Fruit fly (Drosophila melanogaster) whole organism, pupa: Measurements from ENCODE around the gene Scm.

Experiments used
- CG10348 ChIP-seq: fragments of 200-800 bp; sonication (Bioruptor generic); IDR thresholded peaks from 2 replicates; pipeline ENCODE4 v1.3.6; 2022; ENCODE audit warnings: missing biosample characterization, missing genetic modification characterization
- CG12605 ChIP-seq: fragments of 200-800 bp; sonication (Bioruptor generic); IDR thresholded peaks from 2 replicates; pipeline ENCODE4 v1.3.6; 2022; ENCODE audit warnings: missing biosample characterization, missing genetic modification characterization
- CG13204 ChIP-seq: fragments of 200-800 bp; sonication (Bioruptor generic); optimal IDR thresholded peaks from 2 replicates; lab custom pipeline; 2018; ENCODE audit warnings: missing biosample characterization, mild to moderate bottlenecking, missing genetic modification characterization, moderate library complexity
- CG14655 ChIP-seq: fragments of 200-800 bp; sonication (Bioruptor generic); optimal IDR thresholded peaks from 3 replicates; lab custom pipeline; 2017; ENCODE audit warnings: mild to moderate bottlenecking, missing biosample characterization, missing genetic modification reagents, missing genetic modification characterization
- CG15710 ChIP-seq: fragments of 200-800 bp; sonication (Bioruptor generic); optimal IDR thresholded peaks from 2 replicates; lab custom pipeline; 2018; ENCODE audit warnings: missing biosample characterization, mild to moderate bottlenecking, missing genetic modification characterization, moderate library complexity
- CG17806 ChIP-seq: fragments of 200-800 bp; sonication (Bioruptor generic); optimal IDR thresholded peaks from 2 replicates; lab custom pipeline; 2018; ENCODE audit warnings: missing biosample characterization, mild to moderate bottlenecking, missing genetic modification characterization, moderate library complexity
- CG32121 ChIP-seq: fragments of 200-800 bp; sonication (Bioruptor generic); IDR thresholded peaks from 2 replicates; pipeline ENCODE4 v1.3.6; 2022; ENCODE audit warnings: missing biosample characterization, missing genetic modification characterization
- CG34367 ChIP-seq: fragments of 200-800 bp; sonication (Bioruptor generic); optimal IDR thresholded peaks from 2 replicates; lab custom pipeline; 2018; ENCODE audit warnings: missing biosample characterization, mild to moderate bottlenecking, missing genetic modification characterization
- CG4496 ChIP-seq: fragments of 200-800 bp; sonication (Bioruptor generic); IDR thresholded peaks from 3 replicates; pipeline ENCODE4 v1.3.6; 2022; ENCODE audit warnings: missing biosample characterization, missing genetic modification characterization
- CG8159 ChIP-seq: fragments of 200-800 bp; sonication (Bioruptor generic); optimal IDR thresholded peaks from 3 replicates; lab custom pipeline; 2018; ENCODE audit warnings: missing biosample characterization, mild to moderate bottlenecking, missing genetic modification characterization, moderate library complexity
- CG8301 ChIP-seq: fragments of 200-800 bp; sonication (Bioruptor generic); optimal IDR thresholded peaks from 2 replicates; lab custom pipeline; 2018; ENCODE audit warnings: missing biosample characterization, mild to moderate bottlenecking, missing genetic modification characterization
- CG9948 ChIP-seq: fragments of 200-800 bp; sonication (Bioruptor generic); optimal IDR thresholded peaks from 2 replicates; lab custom pipeline; 2018; ENCODE audit warnings: missing biosample characterization, mild to moderate bottlenecking, missing genetic modification characterization, moderate library complexity
- D1 ChIP-seq: fragments of 200-800 bp; sonication (Bioruptor generic); optimal IDR thresholded peaks from 2 replicates; lab custom pipeline; 2018; ENCODE audit warnings: missing biosample characterization, mild to moderate bottlenecking, missing genetic modification characterization, moderate library complexity
- EcR ChIP-seq: fragments of 200-800 bp; sonication (Bioruptor generic); optimal IDR thresholded peaks from 3 replicates; lab custom pipeline; 2019; ENCODE audit warnings: missing biosample characterization, missing genetic modification characterization, mild to moderate bottlenecking, moderate library complexity, missing genetic modification reagents
- Ets98B ChIP-seq: fragments of 200-800 bp; sonication (Bioruptor generic); IDR thresholded peaks from 2 replicates; pipeline ENCODE4 v1.3.6; 2022; ENCODE audit warnings: missing biosample characterization, missing genetic modification characterization
- Pif1A ChIP-seq: fragments of 200-800 bp; sonication (Bioruptor generic); optimal IDR thresholded peaks from 3 replicates; lab custom pipeline; 2016; ENCODE audit warnings: missing biosample characterization, missing genetic modification characterization
- Pif1B ChIP-seq: fragments of 200-800 bp; sonication (Bioruptor generic); optimal IDR thresholded peaks from 3 replicates; lab custom pipeline; 2016; ENCODE audit warnings: missing biosample characterization, missing genetic modification characterization
- Snoo ChIP-seq: fragments of 200-800 bp; sonication (Bioruptor generic); optimal IDR thresholded peaks from 3 replicates; lab custom pipeline; 2017; ENCODE audit warnings: missing biosample characterization, mild to moderate bottlenecking, missing genetic modification characterization, inconsistent platforms
- fd96Ca ChIP-seq: fragments of 200-800 bp; sonication (Bioruptor generic); IDR thresholded peaks from 3 replicates; pipeline ENCODE4 v1.3.6; 2022; ENCODE audit warnings: missing biosample characterization, missing genetic modification characterization
- gl ChIP-seq: fragments of 200-800 bp; sonication (Bioruptor generic); optimal IDR thresholded peaks from 2 replicates; lab custom pipeline; 2018; ENCODE audit warnings: missing biosample characterization, mild to moderate bottlenecking, missing genetic modification characterization
- rn ChIP-seq: fragments of 200-800 bp; sonication (Bioruptor generic); IDR thresholded peaks from 2 replicates; pipeline ENCODE4 v1.3.6; 2022; ENCODE audit warnings: missing biosample characterization, missing genetic modification characterization

Gene Scm

dm6 chr3R:9598099-9598498 is 39.3 kb downstream of the Scm start:
- TF ChIP-seq CG12605 (GFP tag; lab: Robert Waterston, UW), result peak; percentile 73
- TF ChIP-seq fd96Ca (GFP tag; lab: Robert Waterston, UW), result peak; percentile 87
- peak; percentile 6 for TF ChIP-seq CG13204 (GFP tag; lab: Kevin White, UChicago)
- TF ChIP-seq CG15710 (tag; lab: Kevin White, UChicago), result peak; percentile 58
- peak; percentile 85 for TF ChIP-seq Pif1A (GFP tag; lab: Kevin White, UChicago)
- peak; percentile 38; the same call in 1 of the 2 replicates for TF ChIP-seq rn (GFP tag; lab: Robert Waterston, UW)
- peak; percentile 75 for TF ChIP-seq CG17806 (tag; lab: Kevin White, UChicago)
- peak; percentile 20 for TF ChIP-seq D1 (tag; lab: Kevin White, UChicago)
- peak; percentile 82 for TF ChIP-seq CG4496
- TF ChIP-seq CG8301 (tag; lab: Kevin White, UChicago), result peak; percentile 94
- TF ChIP-seq CG32121 (GFP tag; lab: Robert Waterston, UW), result peak; percentile 76
- peak; percentile 48; the same call in 1 of the 2 replicates for TF ChIP-seq CG10348 (GFP tag; lab: Robert Waterston, UW)
- peak; percentile 27 for TF ChIP-seq Snoo (tag; lab: Kevin White, UChicago)
- TF ChIP-seq EcR (GFP tag; lab: Kevin White, UChicago), result no peak
- peak; percentile 75 for TF ChIP-seq CG9948 (tag; lab: Kevin White, UChicago)
- TF ChIP-seq CG14655, result peak; percentile 92
- peak; percentile 68 for TF ChIP-seq Ets98B
- peak; percentile 77 for TF ChIP-seq Pif1B (GFP tag; lab: Kevin White, UChicago)
- TF ChIP-seq CG8159 (tag; lab: Kevin White, UChicago), result peak; percentile 67
- TF ChIP-seq gl (tag; lab: Kevin White, UChicago), result peak; percentile 6
- peak; percentile 47 for TF ChIP-seq CG34367

- no peak for TF ChIP-seq CG15710 (tag; lab: Kevin White, UChicago)
- no peak for TF ChIP-seq CG17806 (tag; lab: Kevin White, UChicago)
- no peak for TF ChIP-seq Ets98B
- TF ChIP-seq CG8301 (tag; lab: Kevin White, UChicago), result no peak
- no peak for TF ChIP-seq Snoo (tag; lab: Kevin White, UChicago)
- TF ChIP-seq CG14655, result no peak
- no peak for TF ChIP-seq CG8159 (tag; lab: Kevin White, UChicago)
- TF ChIP-seq CG34367, result no peak
- TF ChIP-seq CG9948 (tag; lab: Kevin White, UChicago), result no peak
- TF ChIP-seq Pif1B (GFP tag; lab: Kevin White, UChicago), result no peak
Observed at dm6 chr3R:9596615-9597014, 40.8 kb downstream of the Scm start.

dm6 chr3R:9595681-9596357 is 41.6 kb downstream of the Scm start:
- no peak for TF ChIP-seq CG8159 (tag; lab: Kevin White, UChicago)
- TF ChIP-seq Pif1B (GFP tag; lab: Kevin White, UChicago), result no peak
- TF ChIP-seq EcR (GFP tag; lab: Kevin White, UChicago), result no peak
- TF ChIP-seq Snoo (tag; lab: Kevin White, UChicago), result no peak
- TF ChIP-seq CG14655, result no peak
- no peak for TF ChIP-seq CG15710 (tag; lab: Kevin White, UChicago)
- TF ChIP-seq D1 (tag; lab: Kevin White, UChicago), result no peak
- TF ChIP-seq gl (tag; lab: Kevin White, UChicago), result no peak
- no peak for TF ChIP-seq CG12605 (GFP tag; lab: Robert Waterston, UW)
- no peak for TF ChIP-seq CG4496
- TF ChIP-seq CG10348 (GFP tag; lab: Robert Waterston, UW), result no peak
- no peak for TF ChIP-seq CG9948 (tag; lab: Kevin White, UChicago)
- TF ChIP-seq rn (GFP tag; lab: Robert Waterston, UW), result no peak
- TF ChIP-seq CG32121 (GFP tag; lab: Robert Waterston, UW), result no peak
- TF ChIP-seq, all 21 proteins: peak for 0

- no peak for TF ChIP-seq CG8301 (tag; lab: Kevin White, UChicago)
- no peak for TF ChIP-seq Pif1B (GFP tag; lab: Kevin White, UChicago)
- TF ChIP-seq CG12605 (GFP tag; lab: Robert Waterston, UW), result peak; percentile 19; the same call in 1 of the 2 replicates
- TF ChIP-seq Snoo (tag; lab: Kevin White, UChicago), result no peak
- 0 out of 2 replicates have a peak, but pooled peaks have one; percentile 29 for TF ChIP-seq rn (GFP tag; lab: Robert Waterston, UW)
- peak; percentile 24; the same call in 1 of the 2 replicates for TF ChIP-seq CG32121 (GFP tag; lab: Robert Waterston, UW)
- TF ChIP-seq CG4496, result no peak
- TF ChIP-seq CG9948 (tag; lab: Kevin White, UChicago), result no peak
- no peak for TF ChIP-seq CG17806 (tag; lab: Kevin White, UChicago)
- peak; percentile 66; the same call in 1 of the 3 replicates for TF ChIP-seq fd96Ca (GFP tag; lab: Robert Waterston, UW)
- TF ChIP-seq CG10348 (GFP tag; lab: Robert Waterston, UW), result no peak
- TF ChIP-seq EcR (GFP tag; lab: Kevin White, UChicago), result no peak
- TF ChIP-seq CG13204 (GFP tag; lab: Kevin White, UChicago), result no peak
- TF ChIP-seq, all 21 proteins: peak for 4
Observed at dm6 chr3R:9594839-9595238, 42.6 kb downstream of the Scm start.

DNA sequence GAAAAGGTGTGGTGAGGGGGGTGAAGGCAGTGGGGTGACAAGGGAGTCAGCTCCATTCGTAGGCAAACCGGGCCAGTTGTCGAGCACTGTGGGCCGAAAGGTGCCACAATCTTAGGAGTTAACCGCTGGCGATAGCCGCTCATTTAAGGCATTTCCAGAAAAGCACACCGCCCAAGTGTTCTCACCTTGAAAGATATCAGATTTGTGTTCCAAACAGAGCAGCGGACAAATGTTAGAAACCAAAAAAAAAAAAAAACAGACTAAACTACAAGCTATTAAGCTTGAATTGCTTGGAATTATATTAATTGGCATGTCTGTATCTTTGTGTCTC is 43.2 kb downstream of the Scm start:
- peak; percentile 45 for TF ChIP-seq CG34367
- TF ChIP-seq EcR (GFP tag; lab: Kevin White, UChicago), result no peak
- TF ChIP-seq CG14655, result peak; percentile 71
- peak; percentile 63 for TF ChIP-seq CG8159 (tag; lab: Kevin White, UChicago)
- TF ChIP-seq CG8301 (tag; lab: Kevin White, UChicago), result peak; percentile 30
- no peak for TF ChIP-seq rn (GFP tag; lab: Robert Waterston, UW)
- TF ChIP-seq CG15710 (tag; lab: Kevin White, UChicago), result peak; percentile 39
- TF ChIP-seq gl (tag; lab: Kevin White, UChicago), result no peak
